Worm (Caenorhabditis elegans) whole organism, dauer: Measurements from ENCODE around the gene Y26G10.5.

Experiments used
- unc-62 ChIP-seq: sonication (generic microtip); optimal IDR thresholded peaks from 2 replicates; lab custom pipeline; 2017; ENCODE audit warnings: missing biosample characterization, missing genetic modification reagents, missing genetic modification characterization

Y26G10.5 gene

DNA sequence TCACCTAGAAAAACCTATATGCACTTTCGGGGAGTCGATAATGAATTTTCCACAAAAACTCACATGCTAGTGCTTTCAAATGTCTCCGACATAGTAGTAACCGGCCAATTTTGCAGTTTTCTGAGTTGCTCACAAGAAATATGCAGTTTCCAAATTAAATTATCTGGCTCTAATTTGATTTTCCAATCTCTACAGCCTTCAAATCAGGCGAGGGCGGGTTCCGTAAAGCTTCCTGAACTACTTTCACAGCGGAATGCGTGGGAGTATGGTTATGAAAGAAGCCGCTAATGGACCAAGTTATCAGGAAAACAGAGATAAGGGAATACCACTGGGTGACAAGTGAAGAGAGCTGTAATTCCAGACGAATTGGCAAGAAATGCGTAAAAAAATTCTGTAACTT lies 34.7 kb downstream of the Y26G10.5 start, which contains the start of gene F59A1.11:
Gene F59A1.11 (minus strand): TSS at position 101 of the 400 bp plus-strand sequence.
- no peak for TF ChIP-seq unc-62 (GFP tag; lab: Kevin White, UChicago)

- TF ChIP-seq unc-62 (GFP tag; lab: Kevin White, UChicago) = no peak
These were observed 36.3 kb downstream of the Y26G10.5 start for ce11 chrV:17664367-17664766.

DNA sequence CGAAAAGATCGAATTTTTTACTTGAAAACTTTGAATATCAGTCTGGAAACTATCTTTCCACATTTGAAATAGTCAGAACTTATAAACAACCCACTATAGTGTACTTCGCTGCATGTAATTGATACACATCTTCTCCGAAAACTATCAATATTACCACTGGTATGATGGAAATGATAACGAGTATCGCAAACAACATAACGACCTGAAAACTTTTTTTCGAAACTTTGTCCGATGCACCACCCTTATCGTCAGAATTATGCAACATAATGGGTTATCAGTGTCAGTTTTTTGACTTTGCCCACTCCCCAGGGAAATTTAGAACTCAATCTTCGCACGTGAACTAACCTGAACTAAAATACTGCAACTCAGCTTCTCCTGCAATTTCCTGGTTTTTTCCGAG lies 38.4 kb downstream of the Y26G10.5 start:
- no peak for TF ChIP-seq unc-62 (GFP tag; lab: Kevin White, UChicago)

DNA sequence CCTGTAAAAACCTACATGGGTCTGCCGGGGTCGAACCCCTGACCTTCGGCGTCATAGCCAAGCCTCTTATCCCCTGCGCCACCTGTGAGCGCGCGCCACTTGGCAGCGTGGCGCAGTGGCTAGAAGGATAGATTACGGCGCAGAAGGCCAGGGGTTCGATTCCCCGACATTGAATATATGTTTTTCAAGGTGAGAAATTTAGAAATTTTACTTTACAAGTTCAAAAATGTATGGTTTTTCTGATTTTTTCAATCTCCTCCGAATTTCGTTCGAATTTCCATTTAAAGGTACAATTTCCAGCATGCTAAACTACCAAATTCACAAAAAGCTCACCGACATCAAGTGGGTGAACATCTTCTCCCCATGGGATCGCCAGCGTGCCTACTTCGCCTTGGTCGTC lies 40.6 kb downstream of the Y26G10.5 start, which contains the start of gene dgat-2:
Gene dgat-2 (plus strand): TSS at position 301 of the 400 bp plus-strand sequence.
- TF ChIP-seq unc-62 (GFP tag; lab: Kevin White, UChicago) = no peak

DNA sequence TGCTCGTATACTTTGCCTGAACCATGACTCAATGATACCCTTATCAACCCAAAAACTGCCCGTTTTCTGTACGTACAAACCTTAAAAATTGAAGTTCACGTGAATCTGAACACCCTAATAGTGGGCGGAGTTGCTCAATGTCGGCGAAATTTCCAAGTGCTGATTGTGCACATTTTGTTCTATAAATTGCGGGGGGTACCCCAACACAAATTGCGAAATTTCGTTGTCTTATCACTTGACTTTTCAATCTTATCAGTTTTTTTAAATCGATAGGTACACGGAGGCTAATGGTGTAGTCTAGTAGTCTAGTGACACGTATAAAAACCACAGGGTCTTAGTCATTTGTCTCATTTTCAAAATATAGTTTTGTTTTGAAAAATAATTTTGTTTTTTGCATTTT lies 41.4 kb downstream of the Y26G10.5 start, which contains the start of gene fbxa-108:
Gene fbxa-108 (minus strand): TSS at position 158 of the 400 bp plus-strand sequence.
- no peak for TF ChIP-seq unc-62 (GFP tag; lab: Kevin White, UChicago)

ce11 chrV:17658824-17659223 lies 41.8 kb downstream of the Y26G10.5 start:
- TF ChIP-seq unc-62 (GFP tag; lab: Kevin White, UChicago) = no peak

ce11 chrV:17655205-17655604 lies 45.4 kb downstream of the Y26G10.5 start:
- no peak for TF ChIP-seq unc-62 (GFP tag; lab: Kevin White, UChicago)

ce11 chrV:17650427-17650826 lies 50.2 kb downstream of the Y26G10.5 start, which contains the start of gene fbxa-192:
Gene fbxa-192 (minus strand): TSS chrV:17650527.
- no peak for TF ChIP-seq unc-62 (GFP tag; lab: Kevin White, UChicago)
